Worm (Caenorhabditis elegans) whole organism, late embryonic: ENCODE data around the gene spt-5.

Experiments used
- ceh-9 ChIP-seq: sonication (generic microtip); optimal IDR thresholded peaks from 2 replicates; lab custom pipeline; 2016; ENCODE audit warnings: mild to moderate bottlenecking, missing genetic modification characterization, inconsistent platforms, missing compliant biosample characterization
- fkh-10 ChIP-seq: fragments of 150-350 bp; optimal IDR thresholded peaks from 2 replicates; lab custom pipeline; 2014; ENCODE audit warnings: missing biosample characterization, missing genetic modification reagents, missing genetic modification characterization
- hlh-8 ChIP-seq: sonication (generic microtip); optimal IDR thresholded peaks from 2 replicates; lab custom pipeline; 2016; ENCODE audit warnings: missing genotype, missing genetic modification characterization, missing compliant biosample characterization
- pag-3 ChIP-seq: sonication (generic microtip); optimal IDR thresholded peaks from 2 replicates; lab custom pipeline; 2016; ENCODE audit warnings: missing compliant biosample characterization, missing genetic modification characterization, borderline replicate concordance
- pha-4 ChIP-seq: fragments of 150-350 bp; optimal IDR thresholded peaks from 2 replicates; lab custom pipeline; 2018; ENCODE audit warnings: missing biosample characterization, missing genetic modification reagents, missing genetic modification characterization
- sdc-2 ChIP-seq: sonication (generic microtip); optimal IDR thresholded peaks from 2 replicates; lab custom pipeline; 2016; ENCODE audit warnings: missing genotype, missing genetic modification characterization, missing compliant biosample characterization

ce11 chrIV:12012439-12013003 is 38.8 kb upstream of the spt-5 start:
- TF ChIP-seq pag-3 (tag; lab: Kevin White, UChicago) (no peak), ceh-9 (no peak), sdc-2 (tag; lab: Kevin White, UChicago) (no peak), pha-4 (no peak), fkh-10 (GFP tag; lab: Kevin White, UChicago) (no peak), hlh-8 (no peak)
